Worm (Caenorhabditis elegans) whole organism, late embryonic: ENCODE results near the gene nspb-3.
A peak's percentile ranks its signal among the peaks of the same experiment; 100 is the strongest.

Experiments
- C08G9.2 ChIP-seq: sonication (generic microtip); optimal IDR thresholded peaks from 2 replicates; lab custom pipeline; 2016; ENCODE audit warnings: mild to moderate bottlenecking, missing genetic modification characterization, moderate library complexity, missing compliant biosample characterization
- C38D4.7 ChIP-seq: fragments of 200-800 bp; sonication (Bioruptor generic); optimal IDR thresholded peaks from 2 replicates; lab custom pipeline; 2018; ENCODE audit warnings: mild to moderate bottlenecking, missing genetic modification characterization, moderate library complexity, missing compliant biosample characterization
- F13H6.1 ChIP-seq: sonication (generic microtip); optimal IDR thresholded peaks from 2 replicates; lab custom pipeline; 2016; ENCODE audit warnings: missing genetic modification characterization, missing compliant biosample characterization
- K02D7.2 ChIP-seq: sonication (generic microtip); optimal IDR thresholded peaks from 2 replicates; lab custom pipeline; 2017; ENCODE audit warnings: mild to moderate bottlenecking, missing genetic modification characterization, missing compliant biosample characterization
- T23F11.4 ChIP-seq: fragments of 200-800 bp; sonication (Bioruptor generic); optimal IDR thresholded peaks from 2 replicates; lab custom pipeline; 2018; ENCODE audit warnings: mild to moderate bottlenecking, missing genetic modification characterization, missing compliant biosample characterization
- ama-1 ChIP-seq: fragments of 150-350 bp; optimal IDR thresholded peaks from 2 replicates; lab custom pipeline; 2014
- ceh-14 ChIP-seq: sonication (generic microtip); optimal IDR thresholded peaks from 2 replicates; lab custom pipeline; 2016; ENCODE audit warnings: missing genotype, missing genetic modification characterization, missing compliant biosample characterization
- ceh-18 ChIP-seq: sonication (generic microtip); optimal IDR thresholded peaks from 2 replicates; lab custom pipeline; 2016; ENCODE audit warnings: missing genetic modification characterization, missing compliant biosample characterization
- ceh-2 ChIP-seq: sonication (generic microtip); optimal IDR thresholded peaks from 2 replicates; lab custom pipeline; 2016; ENCODE audit warnings: missing genotype, missing genetic modification characterization, missing compliant biosample characterization
- ceh-24 ChIP-seq: sonication (generic microtip); optimal IDR thresholded peaks from 2 replicates; lab custom pipeline; 2016; ENCODE audit warnings: mild to moderate bottlenecking, missing genetic modification characterization, missing compliant biosample characterization
- ceh-45 ChIP-seq: fragments of 200-800 bp; sonication (Bioruptor generic); IDR thresholded peaks from 2 replicates; pipeline ENCODE4 v1.3.6; 2022; ENCODE audit warnings: missing genetic modification reagents, missing genetic modification characterization, missing compliant biosample characterization
- ceh-6 ChIP-seq: fragments of 200-800 bp; sonication (Bioruptor generic); optimal IDR thresholded peaks from 2 replicates; lab custom pipeline; 2018; ENCODE audit warnings: mild to moderate bottlenecking, missing genetic modification characterization, missing compliant biosample characterization
- ceh-9 ChIP-seq: sonication (generic microtip); optimal IDR thresholded peaks from 2 replicates; lab custom pipeline; 2016; ENCODE audit warnings: mild to moderate bottlenecking, missing genetic modification characterization, inconsistent platforms, missing compliant biosample characterization
- che-1 ChIP-seq: sonication (generic microtip); optimal IDR thresholded peaks from 2 replicates; lab custom pipeline; 2016; ENCODE audit warnings: mild to moderate bottlenecking, missing genetic modification characterization, missing compliant biosample characterization
- dmd-4 ChIP-seq: sonication (generic microtip); optimal IDR thresholded peaks from 2 replicates; lab custom pipeline; 2016; ENCODE audit warnings: borderline replicate concordance, missing genetic modification characterization, missing compliant biosample characterization
- elt-2 ChIP-seq: sonication (generic microtip); optimal IDR thresholded peaks from 2 replicates; lab custom pipeline; 2016; ENCODE audit warnings: missing genetic modification reagents, missing genetic modification characterization, missing compliant biosample characterization
- elt-4 ChIP-seq: sonication (generic microtip); optimal IDR thresholded peaks from 2 replicates; lab custom pipeline; 2016; ENCODE audit warnings: missing genetic modification characterization, missing compliant biosample characterization
- ets-4 ChIP-seq: sonication (generic microtip); optimal IDR thresholded peaks from 2 replicates; lab custom pipeline; 2016; ENCODE audit warnings: missing genetic modification characterization, missing compliant biosample characterization
- fax-1 ChIP-seq: sonication (generic microtip); optimal IDR thresholded peaks from 2 replicates; lab custom pipeline; 2016; ENCODE audit warnings: missing genotype, missing genetic modification characterization, missing compliant biosample characterization
- fkh-10 ChIP-seq: fragments of 150-350 bp; optimal IDR thresholded peaks from 2 replicates; lab custom pipeline; 2014; ENCODE audit warnings: missing biosample characterization, missing genetic modification reagents, missing genetic modification characterization
- hlh-13 ChIP-seq: fragments of 200-800 bp; sonication (Bioruptor generic); optimal IDR thresholded peaks from 2 replicates; lab custom pipeline; 2018; ENCODE audit warnings: mild to moderate bottlenecking, missing genetic modification characterization, missing compliant biosample characterization
- hlh-30 ChIP-seq: sonication (generic microtip); optimal IDR thresholded peaks from 2 replicates; lab custom pipeline; 2017; ENCODE audit warnings: antibody characterized with exemption, missing genetic modification characterization, missing compliant biosample characterization; ENCODE audit not compliant: insufficient read depth
- lim-6 ChIP-seq: sonication (generic microtip); optimal IDR thresholded peaks from 2 replicates; lab custom pipeline; 2016; ENCODE audit warnings: missing genetic modification characterization, missing compliant biosample characterization
- lin-11 ChIP-seq: fragments of 200-800 bp; sonication (Bioruptor generic); optimal IDR thresholded peaks from 2 replicates; lab custom pipeline; 2018; ENCODE audit warnings: mild to moderate bottlenecking, missing genetic modification characterization, missing compliant biosample characterization
- mec-3 ChIP-seq: sonication (generic microtip); optimal IDR thresholded peaks from 2 replicates; lab custom pipeline; 2016; ENCODE audit warnings: borderline replicate concordance, missing genetic modification characterization, missing compliant biosample characterization
- nfya-1 ChIP-seq: sonication (generic microtip); optimal IDR thresholded peaks from 2 replicates; lab custom pipeline; 2017; ENCODE audit warnings: missing genetic modification characterization, mild to moderate bottlenecking, missing compliant biosample characterization, antibody characterized with exemption, moderate library complexity
- nhr-11 ChIP-seq: fragments of 150-350 bp; optimal IDR thresholded peaks from 2 replicates; lab custom pipeline; 2014; ENCODE audit warnings: missing biosample characterization, missing genetic modification characterization
- nhr-232 ChIP-seq: sonication (generic microtip); optimal IDR thresholded peaks from 2 replicates; lab custom pipeline; 2016; ENCODE audit warnings: missing genetic modification characterization, missing compliant biosample characterization
- npax-4 ChIP-seq: sonication (generic microtip); optimal IDR thresholded peaks from 2 replicates; lab custom pipeline; 2016; ENCODE audit warnings: missing genetic modification characterization, missing compliant biosample characterization
- pha-2 ChIP-seq: sonication (generic microtip); optimal IDR thresholded peaks from 2 replicates; lab custom pipeline; 2017; ENCODE audit warnings: mild to moderate bottlenecking, missing genetic modification characterization, missing compliant biosample characterization
- pha-4 ChIP-seq: fragments of 150-350 bp; optimal IDR thresholded peaks from 2 replicates; lab custom pipeline; 2018; ENCODE audit warnings: missing biosample characterization, missing genetic modification reagents, missing genetic modification characterization
- pqm-1 ChIP-seq: sonication (generic microtip); optimal IDR thresholded peaks from 2 replicates; lab custom pipeline; 2016; ENCODE audit warnings: missing genetic modification characterization, missing compliant biosample characterization
- pros-1 ChIP-seq: fragments of 150-350 bp; optimal IDR thresholded peaks from 2 replicates; lab custom pipeline; 2014; ENCODE audit warnings: missing biosample characterization, missing genetic modification reagents, missing genetic modification characterization
- rnt-1 ChIP-seq: sonication (generic microtip); optimal IDR thresholded peaks from 2 replicates; lab custom pipeline; 2016; ENCODE audit warnings: missing genetic modification characterization, missing compliant biosample characterization
- tbx-2 ChIP-seq: sonication (generic microtip); optimal IDR thresholded peaks from 2 replicates; lab custom pipeline; 2016; ENCODE audit warnings: missing genetic modification characterization, missing compliant biosample characterization
- tbx-7 ChIP-seq: sonication (generic microtip); optimal IDR thresholded peaks from 2 replicates; lab custom pipeline; 2016; ENCODE audit warnings: missing genotype, missing genetic modification characterization, missing compliant biosample characterization
- ttx-3 ChIP-seq: sonication (generic microtip); optimal IDR thresholded peaks from 2 replicates; lab custom pipeline; 2016; ENCODE audit warnings: missing genetic modification reagents, missing genetic modification characterization, missing compliant biosample characterization
- unc-3 ChIP-seq, 2 experiments: fragments of 200-800 bp in 1 of 2; sonication (Bioruptor generic) in 1 of 2; sonication (generic microtip) in 1 of 2; conservative IDR thresholded peaks in 1 of 2; optimal IDR thresholded peaks in 1 of 2; 2 replicates each; pipeline versions ENCODE4 v1.3.6 to Lab custom; 2016 to 2022; ENCODE audit warnings: missing compliant biosample characterization in 2 of 2, missing genetic modification characterization in 2 of 2, missing genetic modification reagents in 1 of 2
- unc-55 ChIP-seq: sonication (generic microtip); optimal IDR thresholded peaks from 2 replicates; lab custom pipeline; 2017; ENCODE audit warnings: missing biosample characterization, missing genetic modification reagents, missing genetic modification characterization
- zip-5 ChIP-seq: sonication (generic microtip); optimal IDR thresholded peaks from 2 replicates; lab custom pipeline; 2016; ENCODE audit warnings: missing genetic modification characterization, missing compliant biosample characterization

The nspb-3 gene

ce11 chrIV:6631704-6632272 is 37.0 kb upstream of the nspb-3 start, which contains the start of the genes cest-5.1 and C01B10.9 (continued):
- TF ChIP-seq C38D4.7 (GFP tag; lab: Kevin White, UChicago) (no peak), ceh-45 (GFP tag; lab: Robert Waterston, UW) (no peak), ceh-2 (tag; lab: Kevin White, UChicago) (peak; percentile 90), npax-4 (no peak), nhr-232 (tag; lab: Kevin White, UChicago) (no peak), unc-3 (GFP tag; conservative IDR thresholded peaks at IDR 0.05; lab: Robert Waterston, UW) (no peak), unc-3 (tag; optimal IDR thresholded peaks at IDR 0.05; lab: Kevin White, UChicago) (peak; percentile 23), pha-2 (tag; lab: Kevin White, UChicago) (peak; percentile 6), fkh-10 (no peak), pros-1 (tag; lab: Kevin White, UChicago) (no peak), hlh-30 (tag; lab: Kevin White, UChicago) (no peak), che-1 (tag; lab: Kevin White, UChicago) (no peak), nfya-1 (peak; percentile 5), lim-6 (tag; lab: Kevin White, UChicago) (peak; percentile 33), dmd-4 (tag; lab: Kevin White, UChicago) (no peak), zip-5 (tag; lab: Kevin White, UChicago) (peak; percentile 74), pqm-1 (tag; lab: Kevin White, UChicago) (no peak), tbx-2 (tag; lab: Kevin White, UChicago) (peak; percentile 82), C08G9.2 (peak; percentile 91), ceh-14 (tag; lab: Kevin White, UChicago) (peak; percentile 68), tbx-7 (tag; lab: Kevin White, UChicago) (peak; percentile 84), ceh-18 (tag; lab: Kevin White, UChicago) (no peak), nhr-11 (no peak), ceh-6 (GFP tag; lab: Kevin White, UChicago) (peak; percentile 6), elt-2 (peak; percentile 75), K02D7.2 (tag; lab: Kevin White, UChicago) (no peak), rnt-1 (tag; lab: Kevin White, UChicago) (peak; percentile 52), mec-3 (tag; lab: Kevin White, UChicago) (peak; percentile 60), pha-4 (tag; lab: Kevin White, UChicago) (no peak), ets-4 (tag; lab: Kevin White, UChicago) (peak; percentile 90)

ce11 chrIV:6627798-6628197 is 33.0 kb upstream of the nspb-3 start, which contains the start of gene cest-5.2:
Gene cest-5.2, minus strand, starts transcription at chrIV:6627925.
- TF ChIP-seq T23F11.4 (GFP tag; lab: Kevin White, UChicago) (no peak), elt-2 (peak; percentile 73)

DNA sequence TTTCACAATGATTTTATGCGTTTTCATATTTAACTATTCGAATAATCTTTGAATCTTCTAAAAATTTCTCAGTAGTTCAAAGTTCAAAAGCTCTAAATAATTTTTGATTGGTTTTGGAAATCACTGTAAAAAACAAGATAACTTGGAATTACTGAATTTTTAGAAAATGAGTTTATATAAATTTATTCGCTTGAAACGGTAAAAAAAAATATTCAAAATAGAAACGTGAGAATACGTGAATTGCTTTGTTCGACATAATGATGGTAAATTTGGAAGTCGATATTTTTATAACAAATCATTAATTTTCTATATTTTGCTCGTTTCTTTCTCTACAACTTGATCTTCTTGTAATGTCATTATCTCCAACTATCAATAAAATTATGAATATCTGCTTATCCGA is 28.6 kb upstream of the nspb-3 start, which contains the start of gene C01B10.44:
Gene C01B10.44, plus strand, starts transcription at position 301 of the 400 bp plus-strand sequence.
- TF ChIP-seq ets-4 (tag; lab: Kevin White, UChicago) (no peak), ama-1 (lab: Kevin White, UChicago) (no peak), ceh-9 (tag; lab: Kevin White, UChicago) (no peak), lin-11 (tag; lab: Kevin White, UChicago) (no peak), che-1 (tag; lab: Kevin White, UChicago) (no peak), fax-1 (tag; lab: Kevin White, UChicago) (no peak), elt-4 (no peak), dmd-4 (tag; lab: Kevin White, UChicago) (no peak), hlh-30 (tag; lab: Kevin White, UChicago) (no peak), unc-3 (GFP tag; conservative IDR thresholded peaks at IDR 0.05; lab: Robert Waterston, UW) (no peak), unc-3 (tag; optimal IDR thresholded peaks at IDR 0.05; lab: Kevin White, UChicago) (no peak), F13H6.1 (tag; lab: Kevin White, UChicago) (no peak), ceh-6 (GFP tag; lab: Kevin White, UChicago) (no peak), tbx-2 (tag; lab: Kevin White, UChicago) (no peak), ceh-2 (tag; lab: Kevin White, UChicago) (no peak), nhr-232 (tag; lab: Kevin White, UChicago) (no peak), ceh-18 (tag; lab: Kevin White, UChicago) (no peak), hlh-13 (no peak), ttx-3 (tag; lab: Kevin White, UChicago) (no peak), unc-55 (GFP tag; lab: Kevin White, UChicago) (no peak), ceh-24 (tag; lab: Kevin White, UChicago) (no peak)
